Fruit fly (Drosophila melanogaster): Measurements from ENCODE around the gene CG5245.
A peak's percentile ranks its signal among the peaks of the same experiment; 100 is the strongest.

CG5245 gene

DNA sequence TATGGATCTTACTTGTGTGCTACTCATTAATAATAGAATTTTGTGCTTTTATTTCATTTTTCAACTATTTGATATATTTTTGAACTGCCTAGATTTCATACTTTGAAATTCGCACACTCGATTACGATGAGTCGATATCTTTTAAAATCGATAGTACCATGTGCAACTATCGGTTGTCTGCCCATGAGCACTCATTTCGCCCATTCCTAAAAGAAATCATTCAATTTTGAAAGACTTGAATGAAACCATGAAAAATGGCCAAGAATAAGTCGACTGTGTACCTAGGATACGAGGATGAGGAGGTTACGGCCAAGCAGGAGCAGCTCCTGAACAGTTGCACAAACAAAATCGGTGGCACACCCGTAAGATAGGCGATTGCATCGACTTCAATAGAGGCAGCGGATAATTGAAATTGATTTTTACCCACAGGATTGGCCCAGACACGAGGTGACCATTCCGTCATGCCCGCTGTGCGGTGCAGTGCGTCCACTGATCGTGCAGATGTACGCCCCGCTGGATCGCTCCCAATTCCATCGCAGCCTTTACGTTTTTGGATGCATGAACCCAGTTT, 27.1 kb downstream of the CG5245 start, which contains the start of gene trus (continued):
- no peak for TF ChIP-seq salm (tag; optimal IDR thresholded peaks at IDR 0.05)
- no peak for TF ChIP-seq CG1603 (tag; optimal IDR thresholded peaks at IDR 0.05)
- no peak for TF ChIP-seq Usf (GFP tag; optimal IDR thresholded peaks at IDR 0.05)
- no peak for TF ChIP-seq CG8359 (GFP tag; optimal IDR thresholded peaks at IDR 0.05; ENCODE audit: borderline replicate concordance)
- no peak for TF ChIP-seq CG14014 (GFP tag; IDR thresholded peaks at IDR 0.05)
- no peak for TF ChIP-seq CG18619 (GFP tag; optimal IDR thresholded peaks at IDR 0.05)
- TF ChIP-seq lbe (GFP tag; optimal IDR thresholded peaks at IDR 0.05) = no peak
- TF ChIP-seq bbx (GFP tag; IDR thresholded peaks at IDR 0.05; ENCODE audit: partially characterized antibody) = peak; percentile 93
- TF ChIP-seq lmd (GFP tag; IDR thresholded peaks at IDR 0.05) = no peak
- TF ChIP-seq Six4 (GFP tag; optimal IDR thresholded peaks at IDR 0.05) = no peak
- peak; percentile 39 for TF ChIP-seq trem (tag; optimal IDR thresholded peaks at IDR 0.05)
- TF ChIP-seq ash1 (GFP tag; optimal IDR thresholded peaks at IDR 0.05) = no peak
- TF ChIP-seq MESR4 (GFP tag; optimal IDR thresholded peaks at IDR 0.05) = peak; percentile 79
- TF ChIP-seq CG12659 (GFP tag; optimal IDR thresholded peaks at IDR 0.05) = peak; percentile 24
- no peak for TF ChIP-seq sd (tag; optimal IDR thresholded peaks at IDR 0.05)
- TF ChIP-seq CG8290 (GFP tag; optimal IDR thresholded peaks at IDR 0.05) = no peak
- no peak for TF ChIP-seq CG8290 (tag; optimal IDR thresholded peaks at IDR 0.05)
- no peak for TF ChIP-seq NC2α (GFP tag; optimal IDR thresholded peaks at IDR 0.05)
- no peak for TF ChIP-seq NC2β (GFP tag; optimal IDR thresholded peaks at IDR 0.05)
- TF ChIP-seq chinmo (GFP tag; IDR thresholded peaks at IDR 0.05; ENCODE audit: partially characterized antibody) = peak; percentile 87
- no peak for TF ChIP-seq ham (GFP tag; IDR thresholded peaks at IDR 0.05)
- TF ChIP-seq gt (GFP tag; IDR thresholded peaks at IDR 0.05) = no peak
- TF ChIP-seq corto (GFP tag; optimal IDR thresholded peaks at IDR 0.05) = no peak
- TF ChIP-seq Doc2 (GFP tag; IDR thresholded peaks at IDR 0.05) = no peak
- no peak for TF ChIP-seq sc (optimal IDR thresholded peaks at IDR 0.05)
- TF ChIP-seq sc (GFP tag; optimal IDR thresholded peaks at IDR 0.05) = no peak
- no peak for TF ChIP-seq chif (GFP tag; optimal IDR thresholded peaks at IDR 0.05)
- TF ChIP-seq dan (GFP tag; IDR thresholded peaks at IDR 0.05) = no peak
- peak; percentile 14 for TF ChIP-seq HmgZ (tag; optimal IDR thresholded peaks at IDR 0.05)
- TF ChIP-seq CG13123 (GFP tag; optimal IDR thresholded peaks at IDR 0.05) = no peak
- peak; percentile 11 for TF ChIP-seq dm (GFP tag; optimal IDR thresholded peaks at IDR 0.05)
- no peak for TF ChIP-seq Adf1 (GFP tag; IDR thresholded peaks at IDR 0.05)
- TF ChIP-seq CG31441 (GFP tag; IDR thresholded peaks at IDR 0.05) = no peak
- no peak for TF ChIP-seq CG17359 (tag; optimal IDR thresholded peaks at IDR 0.05)
- no peak for TF ChIP-seq Oaz (GFP tag; IDR thresholded peaks at IDR 0.05)
- peak; percentile 89 for TF ChIP-seq CG15601 (tag; optimal IDR thresholded peaks at IDR 0.05)
- peak; percentile 4 for TF ChIP-seq CG2120 (GFP tag; optimal IDR thresholded peaks at IDR 0.05)
- TF ChIP-seq CG4617 (GFP tag; optimal IDR thresholded peaks at IDR 0.05; ENCODE audit: borderline replicate concordance) = peak; percentile 50
- no peak for TF ChIP-seq sens-2 (GFP tag; IDR thresholded peaks at IDR 0.05)
- peak; percentile 95 for TF ChIP-seq CG13287 (GFP tag; IDR thresholded peaks at IDR 0.05; ENCODE audit: partially characterized antibody)
- TF ChIP-seq CG17385 (GFP tag; optimal IDR thresholded peaks at IDR 0.05) = no peak
- no peak for TF ChIP-seq Ada2b (GFP tag; IDR thresholded peaks at IDR 0.05)
- TF ChIP-seq nau (GFP tag; optimal IDR thresholded peaks at IDR 0.05) = no peak
- no peak for TF ChIP-seq CG8281 (tag; optimal IDR thresholded peaks at IDR 0.05)
- no peak; the same call in 2 of the 3 replicates for TF ChIP-seq row (GFP tag; IDR thresholded peaks at IDR 0.05)
- TF ChIP-seq Awh (GFP tag; IDR thresholded peaks at IDR 0.05) = no peak
- TF ChIP-seq Med (GFP tag) = peak; percentile 35
- TF ChIP-seq sna (GFP tag; IDR thresholded peaks at IDR 0.05; ENCODE audit: partially characterized antibody) = peak; percentile 77
- TF ChIP-seq CG3407 (GFP tag; optimal IDR thresholded peaks at IDR 0.05) = no peak
- no peak for TF ChIP-seq gcm (GFP tag; optimal IDR thresholded peaks at IDR 0.05)
- peak; percentile 94 for TF ChIP-seq CG11560 (tag; IDR thresholded peaks at IDR 0.05)
- no peak for TF ChIP-seq hth (optimal IDR thresholded peaks at IDR 0.05)

All from whole organism, embryonic.